Fruit fly (Drosophila melanogaster): Measurements from ENCODE around the gene Atg4a.

The Atg4a gene

dm6 chr2L:1070941-1071340, 9.8 kb upstream of the Atg4a start (continued):
- TF ChIP-seq pan (optimal IDR thresholded peaks at IDR 0.05) (no peak), pan (GFP tag; optimal IDR thresholded peaks at IDR 0.05 in 1 of 2, IDR thresholded peaks at IDR 0.05 in 1 of 2) (peak in 1 of 2 experiments; percentile 49), mld (GFP tag; IDR thresholded peaks at IDR 0.05; ENCODE audit: partially characterized antibody) (no peak), Oaz (GFP tag; IDR thresholded peaks at IDR 0.05) (no peak), CG13424 (tag; optimal IDR thresholded peaks at IDR 0.05) (peak; percentile 13), CG11504 (tag; optimal IDR thresholded peaks at IDR 0.05) (no peak), gsb-n (tag; optimal IDR thresholded peaks at IDR 0.05) (no peak), CG32532 (GFP tag; IDR thresholded peaks at IDR 0.05) (peak; percentile 67), CG1603 (tag; optimal IDR thresholded peaks at IDR 0.05) (peak; percentile 9), Bgb (GFP tag; IDR thresholded peaks at IDR 0.05; ENCODE audit: partially characterized antibody) (no peak), CG2889 (GFP tag; IDR thresholded peaks at IDR 0.05) (no peak), dati (GFP tag; IDR thresholded peaks at IDR 0.05) (no peak), gcm2 (GFP tag; optimal IDR thresholded peaks at IDR 0.05) (no peak), CG9437 (GFP tag; optimal IDR thresholded peaks at IDR 0.05) (no peak), CG17829 (tag; optimal IDR thresholded peaks at IDR 0.05) (no peak), ttk (GFP tag; IDR thresholded peaks at IDR 0.05) (peak; percentile 37; the same call in 1 of the 2 replicates), kni (GFP tag; optimal IDR thresholded peaks at IDR 0.05) (no peak), Eip74EF (GFP tag; optimal IDR thresholded peaks at IDR 0.05) (no peak), CoRest (tag; optimal IDR thresholded peaks at IDR 0.05) (peak; percentile 5), CG10979 (tag; optimal IDR thresholded peaks at IDR 0.05) (no peak), CG16863 (GFP tag; optimal IDR thresholded peaks at IDR 0.05) (no peak), Dref (GFP tag; IDR thresholded peaks at IDR 0.05) (no peak), bcd (GFP tag; optimal IDR thresholded peaks at IDR 0.05) (peak; percentile 12), row (GFP tag; IDR thresholded peaks at IDR 0.05) (peak; percentile 62), HLH3B (GFP tag; IDR thresholded peaks at IDR 0.05) (0 out of 2 replicates have a peak, but pooled peaks have one; percentile 25), CG31365 (tag; optimal IDR thresholded peaks at IDR 0.05) (no peak), nerfin-1 (tag; optimal IDR thresholded peaks at IDR 0.05) (no peak), sna (GFP tag; IDR thresholded peaks at IDR 0.05; ENCODE audit: partially characterized antibody) (no peak), CG17912 (GFP tag; optimal IDR thresholded peaks at IDR 0.05) (no peak), CG10209 (GFP tag; optimal IDR thresholded peaks at IDR 0.05) (no peak), Lhr (GFP tag; optimal IDR thresholded peaks at IDR 0.05) (no peak), Blimp-1 (GFP tag; optimal IDR thresholded peaks at IDR 0.05) (peak; percentile 55), CG11247 (GFP tag; IDR thresholded peaks at IDR 0.05) (0 out of 2 replicates have a peak, but pooled peaks have one; percentile 41), Hand (GFP tag; optimal IDR thresholded peaks at IDR 0.05) (no peak), fu2 (GFP tag; optimal IDR thresholded peaks at IDR 0.05) (no peak), usp (GFP tag; optimal IDR thresholded peaks at IDR 0.05) (no peak), CG5180 (GFP tag; optimal IDR thresholded peaks at IDR 0.05) (no peak), CHES-1-like (GFP tag; optimal IDR thresholded peaks at IDR 0.05) (peak; percentile 2), dpn (GFP tag; optimal IDR thresholded peaks at IDR 0.05) (no peak), Adf1 (GFP tag; IDR thresholded peaks at IDR 0.05) (no peak), CG11093 (GFP tag; IDR thresholded peaks at IDR 0.05) (peak; percentile 36; the same call in 1 of the 3 replicates), hb (GFP tag; IDR thresholded peaks at IDR 0.05; ENCODE audit: partially characterized antibody) (no peak), Tbp (GFP tag; optimal IDR thresholded peaks at IDR 0.05) (no peak), trem (tag; optimal IDR thresholded peaks at IDR 0.05) (no peak), fru (optimal IDR thresholded peaks at IDR 0.05) (no peak), tx (GFP tag; optimal IDR thresholded peaks at IDR 0.05) (no peak), Dll (GFP tag; IDR thresholded peaks at IDR 0.05; ENCODE audit: partially characterized antibody) (no peak), sim (GFP tag; IDR thresholded peaks at IDR 0.05) (no peak), Ssrp (tag; optimal IDR thresholded peaks at IDR 0.05) (no peak), so (GFP tag; IDR thresholded peaks at IDR 0.05) (0 out of 3 replicates have a peak, but pooled peaks have one; percentile 30), crc (GFP tag; optimal IDR thresholded peaks at IDR 0.05) (no peak)

Measured in whole organism, embryonic.